Worm (Caenorhabditis elegans) whole organism, L2 larva: ENCODE data around the gene rab-6.1.
A peak's percentile ranks its signal among the peaks of the same experiment; 100 is the strongest.

ENCODE experiments used
- F13H6.1 ChIP-seq: sonication (generic microtip); optimal IDR thresholded peaks from 2 replicates; lab custom pipeline; 2016; ENCODE audit warnings: missing genetic modification characterization, missing compliant biosample characterization
- ZK546.5 ChIP-seq: sonication (generic microtip); optimal IDR thresholded peaks from 2 replicates; lab custom pipeline; 2017; ENCODE audit warnings: missing biosample characterization, missing genetic modification characterization
- blmp-1 ChIP-seq: sonication (generic microtip); optimal IDR thresholded peaks from 2 replicates; lab custom pipeline; 2017; ENCODE audit warnings: missing genetic modification characterization, mild to moderate bottlenecking, missing compliant biosample characterization, antibody characterized with exemption, moderate library complexity; ENCODE audit not compliant: insufficient read depth
- crh-2 ChIP-seq: sonication (generic microtip); optimal IDR thresholded peaks from 2 replicates; lab custom pipeline; 2017; ENCODE audit warnings: missing biosample characterization, missing genetic modification characterization
- fos-1 ChIP-seq: fragments of 150-350 bp; optimal IDR thresholded peaks from 2 replicates; lab custom pipeline; 2014; ENCODE audit warnings: missing biosample characterization, missing genetic modification characterization
- gmeb-1 ChIP-seq: fragments of 150-350 bp; optimal IDR thresholded peaks from 2 replicates; lab custom pipeline; 2014; ENCODE audit warnings: missing biosample characterization, missing genetic modification characterization
- lin-11 ChIP-seq: fragments of 150-350 bp; sonication (generic microtip); optimal IDR thresholded peaks from 2 replicates; lab custom pipeline; 2014; ENCODE audit warnings: missing biosample characterization, missing genetic modification characterization, inconsistent platforms, mixed read lengths
- mdl-1 ChIP-seq, 2 experiments: fragments of 150-350 bp in 1 of 2; sonication (generic microtip) in 1 of 2; optimal IDR thresholded peaks; 2 replicates each; lab custom pipeline; 2017; ENCODE audit warnings: missing biosample characterization in 2 of 2, missing genetic modification characterization in 2 of 2
- nhr-23 ChIP-seq: fragments of 150-350 bp; optimal IDR thresholded peaks from 2 replicates; lab custom pipeline; 2014; ENCODE audit warnings: missing biosample characterization, missing genetic modification reagents, missing genetic modification characterization
- nhr-6 ChIP-seq: fragments of 150-350 bp; optimal IDR thresholded peaks from 2 replicates; lab custom pipeline; 2014; ENCODE audit warnings: missing biosample characterization, missing genetic modification characterization
- nhr-77 ChIP-seq: fragments of 150-350 bp; optimal IDR thresholded peaks from 2 replicates; lab custom pipeline; 2014; ENCODE audit warnings: missing biosample characterization, missing genetic modification characterization
- unc-62 ChIP-seq: fragments of 150-350 bp; optimal IDR thresholded peaks from 2 replicates; lab custom pipeline; 2014; ENCODE audit warnings: missing biosample characterization, missing genetic modification reagents, missing genetic modification characterization
- ztf-11 ChIP-seq: sonication (generic microtip); optimal IDR thresholded peaks from 2 replicates; lab custom pipeline; 2017; ENCODE audit warnings: missing biosample characterization, missing genetic modification characterization

ce11 chrIII:8983811-8984210 lies 21.9 kb downstream of the rab-6.1 start:
- TF ChIP-seq unc-62 (GFP tag; lab: Kevin White, UChicago) (no peak), crh-2 (tag; lab: Kevin White, UChicago) (no peak), nhr-6 (tag; lab: Kevin White, UChicago) (no peak), nhr-77 (no peak), ztf-11 (tag; lab: Kevin White, UChicago) (no peak), blmp-1 (tag; lab: Kevin White, UChicago) (peak; percentile 80), nhr-23 (no peak), gmeb-1 (no peak), F13H6.1 (tag; lab: Kevin White, UChicago) (no peak), mdl-1 (tag; optimal IDR thresholded peaks at IDR 0.05; lab: Kevin White, UChicago) (peak in 1 of 2 experiments; percentile 39), fos-1 (tag; lab: Kevin White, UChicago) (peak; percentile 28), ZK546.5 (tag; lab: Kevin White, UChicago) (no peak), lin-11 (tag; lab: Kevin White, UChicago) (no peak)
